Worm (Caenorhabditis elegans) whole organism, young adult: Measurements from ENCODE around the gene F26D11.12.

Source experiments
- B0035.1 ChIP-seq: sonication (generic microtip); optimal IDR thresholded peaks from 2 replicates; lab custom pipeline; 2016; ENCODE audit warnings: missing genetic modification characterization, mild to moderate bottlenecking, missing compliant biosample characterization, missing genotype, missing genetic modification reagents
- C06A6.2 ChIP-seq: fragments of 200-800 bp; sonication (Bioruptor generic); conservative IDR thresholded peaks from 2 replicates; pipeline ENCODE4 v1.3.6; 2022; ENCODE audit warnings: missing genetic modification characterization, missing compliant biosample characterization
- F10E7.11 ChIP-seq: sonication (generic microtip); optimal IDR thresholded peaks from 2 replicates; lab custom pipeline; 2017; ENCODE audit warnings: mild to moderate bottlenecking, missing genetic modification characterization, moderate library complexity, missing compliant biosample characterization
- F55B11.4 ChIP-seq: sonication (generic microtip); optimal IDR thresholded peaks from 2 replicates; lab custom pipeline; 2016; ENCODE audit warnings: missing compliant biosample characterization, missing genetic modification characterization, borderline replicate concordance; ENCODE audit not compliant: insufficient read depth
- F57A8.1 ChIP-seq: fragments of 200-800 bp; sonication (Bioruptor generic); optimal IDR thresholded peaks from 2 replicates; lab custom pipeline; 2018; ENCODE audit warnings: mild to moderate bottlenecking, missing genetic modification characterization, moderate library complexity, missing compliant biosample characterization
- K12H6.12 ChIP-seq: fragments of 200-800 bp; sonication (Bioruptor generic); optimal IDR thresholded peaks from 2 replicates; lab custom pipeline; 2018; ENCODE audit warnings: mild to moderate bottlenecking, missing genetic modification characterization, missing compliant biosample characterization
- T26A5.8 ChIP-seq: sonication (generic microtip); optimal IDR thresholded peaks from 2 replicates; lab custom pipeline; 2016; ENCODE audit warnings: missing genetic modification characterization, missing compliant biosample characterization
- Y56A3A.18 ChIP-seq: fragments of 200-800 bp; sonication (Bioruptor generic); IDR thresholded peaks from 2 replicates; pipeline ENCODE4 v1.3.6; 2022; ENCODE audit warnings: missing genetic modification reagents, missing genetic modification characterization, missing compliant biosample characterization
- akir-1 ChIP-seq: fragments of 200-800 bp; sonication (Bioruptor generic); optimal IDR thresholded peaks from 2 replicates; lab custom pipeline; 2018; ENCODE audit warnings: mild to moderate bottlenecking, missing genetic modification characterization, moderate library complexity, missing compliant biosample characterization
- atf-7 ChIP-seq: sonication (generic microtip); optimal IDR thresholded peaks from 2 replicates; lab custom pipeline; 2017; ENCODE audit warnings: mild to moderate bottlenecking, missing genetic modification characterization, missing compliant biosample characterization
- attf-5 ChIP-seq: fragments of 200-800 bp; sonication (Bioruptor generic); optimal IDR thresholded peaks from 2 replicates; lab custom pipeline; 2018; ENCODE audit warnings: mild to moderate bottlenecking, missing genetic modification characterization, missing compliant biosample characterization
- cebp-1 ChIP-seq, 2 experiments: fragments of 200-800 bp in 1 of 2; sonication (Bioruptor generic) in 1 of 2; sonication (generic microtip) in 1 of 2; IDR thresholded peaks in 1 of 2; optimal IDR thresholded peaks in 1 of 2; 2 replicates each; pipeline versions ENCODE4 v1.3.6 to Lab custom; 2017 to 2022; ENCODE audit warnings: missing compliant biosample characterization in 2 of 2, missing genetic modification characterization in 2 of 2, mild to moderate bottlenecking in 1 of 2, missing genetic modification reagents in 1 of 2, moderate library complexity in 1 of 2
- ceh-100 ChIP-seq: fragments of 200-800 bp; sonication (Bioruptor generic); IDR thresholded peaks from 2 replicates; pipeline ENCODE4 v1.3.6; 2022; ENCODE audit warnings: missing genetic modification reagents, missing genetic modification characterization, missing compliant biosample characterization
- ceh-27 ChIP-seq: fragments of 200-800 bp; sonication (Bioruptor generic); optimal IDR thresholded peaks from 2 replicates; lab custom pipeline; 2018; ENCODE audit warnings: mild to moderate bottlenecking, missing genetic modification characterization, moderate library complexity, missing compliant biosample characterization
- ceh-40 ChIP-seq: fragments of 200-800 bp; sonication (Bioruptor generic); IDR thresholded peaks from 2 replicates; pipeline ENCODE4 v1.3.6; 2022; ENCODE audit warnings: missing genetic modification characterization, missing compliant biosample characterization
- chd-7 ChIP-seq: sonication (generic microtip); optimal IDR thresholded peaks from 2 replicates; lab custom pipeline; 2016; ENCODE audit warnings: mild to moderate bottlenecking, missing genetic modification characterization, moderate library complexity, missing compliant biosample characterization
- dox-1 ChIP-seq: fragments of 200-800 bp; sonication (Bioruptor generic); IDR thresholded peaks from 2 replicates; pipeline ENCODE4 v1.3.6; 2022; ENCODE audit warnings: missing genetic modification reagents, missing genetic modification characterization, missing compliant biosample characterization
- dpl-1 ChIP-seq: fragments of 150-350 bp; optimal IDR thresholded peaks from 2 replicates; lab custom pipeline; 2014; ENCODE audit warnings: missing biosample characterization, missing genetic modification reagents, missing genetic modification characterization
- egl-44 ChIP-seq: fragments of 200-800 bp; sonication (Bioruptor generic); IDR thresholded peaks from 2 replicates; pipeline ENCODE4 v1.3.6; 2022; ENCODE audit warnings: missing genetic modification reagents, missing genetic modification characterization, missing compliant biosample characterization
- ekl-4 ChIP-seq: fragments of 200-800 bp; sonication (Bioruptor generic); IDR thresholded peaks from 2 replicates; pipeline ENCODE4 v1.3.6; 2022; ENCODE audit warnings: missing genetic modification reagents, missing genetic modification characterization, missing compliant biosample characterization
- fkh-3 ChIP-seq: sonication (generic microtip); optimal IDR thresholded peaks from 2 replicates; lab custom pipeline; 2016; ENCODE audit warnings: mild to moderate bottlenecking, missing genetic modification characterization, missing compliant biosample characterization
- hmg-1.2 ChIP-seq: fragments of 200-800 bp; sonication (Bioruptor generic); IDR thresholded peaks from 2 replicates; pipeline ENCODE4 v1.3.6; 2022; ENCODE audit warnings: missing genetic modification reagents, missing genetic modification characterization, missing compliant biosample characterization
- hrde-1 ChIP-seq: sonication (generic microtip); optimal IDR thresholded peaks from 2 replicates; lab custom pipeline; 2016; ENCODE audit warnings: missing genetic modification characterization, mild to moderate bottlenecking, missing compliant biosample characterization, moderate library complexity, missing genotype, missing genetic modification reagents, borderline replicate concordance
- hsf-1 ChIP-seq: fragments of 200-800 bp; sonication (Bioruptor generic); IDR thresholded peaks from 2 replicates; pipeline ENCODE4 v1.3.6; 2022; ENCODE audit warnings: missing genetic modification reagents, missing genetic modification characterization, missing compliant biosample characterization
- let-526 ChIP-seq: fragments of 200-800 bp; sonication (Bioruptor generic); IDR thresholded peaks from 2 replicates; pipeline ENCODE4 v1.3.6; 2022; ENCODE audit warnings: missing genetic modification reagents, missing genetic modification characterization, missing compliant biosample characterization
- lsl-1 ChIP-seq: fragments of 200-800 bp; sonication (Bioruptor generic); optimal IDR thresholded peaks from 2 replicates; lab custom pipeline; 2018; ENCODE audit warnings: mild to moderate bottlenecking, missing genetic modification characterization, moderate library complexity, missing compliant biosample characterization
- lsy-27 ChIP-seq: sonication (generic microtip); optimal IDR thresholded peaks from 2 replicates; lab custom pipeline; 2017; ENCODE audit warnings: missing genetic modification characterization, mild to moderate bottlenecking, missing compliant biosample characterization, antibody characterized with exemption, missing genotype, borderline replicate concordance; ENCODE audit not compliant: insufficient read depth
- madf-10 ChIP-seq: sonication (generic microtip); optimal IDR thresholded peaks from 2 replicates; lab custom pipeline; 2016; ENCODE audit warnings: mild to moderate bottlenecking, missing genetic modification characterization, missing compliant biosample characterization
- mcd-1 ChIP-seq: fragments of 200-800 bp; sonication (Bioruptor generic); IDR thresholded peaks from 2 replicates; pipeline ENCODE4 v1.3.6; 2022; ENCODE audit warnings: missing genetic modification reagents, missing genetic modification characterization, missing compliant biosample characterization
- nhr-120 ChIP-seq: fragments of 200-800 bp; sonication (Bioruptor generic); IDR thresholded peaks from 2 replicates; pipeline ENCODE4 v1.3.6; 2022; ENCODE audit warnings: missing genetic modification characterization, missing compliant biosample characterization
- nhr-179 ChIP-seq: sonication (generic microtip); optimal IDR thresholded peaks from 2 replicates; lab custom pipeline; 2016; ENCODE audit warnings: mild to moderate bottlenecking, missing genetic modification characterization, missing compliant biosample characterization
- nhr-80 ChIP-seq: sonication (generic microtip); optimal IDR thresholded peaks from 2 replicates; lab custom pipeline; 2016; ENCODE audit warnings: missing genetic modification characterization, missing compliant biosample characterization
- pbrm-1 ChIP-seq: fragments of 200-800 bp; sonication (Bioruptor generic); IDR thresholded peaks from 2 replicates; pipeline ENCODE4 v1.3.6; 2022; ENCODE audit warnings: missing genetic modification reagents, missing genetic modification characterization, missing compliant biosample characterization
- repo-1 ChIP-seq: sonication (generic microtip); optimal IDR thresholded peaks from 2 replicates; lab custom pipeline; 2017; ENCODE audit warnings: mild to moderate bottlenecking, missing genetic modification characterization, missing compliant biosample characterization
- snpc-4 ChIP-seq, 5 experiments: fragments of 150-350 bp in 1 of 5; sonication (generic microtip) in 4 of 5; optimal IDR thresholded peaks; 2 replicates each; lab custom pipeline; 2014 to 2018; ENCODE audit warnings: missing genetic modification characterization in 5 of 5, missing biosample characterization in 3 of 5, antibody characterized with exemption in 2 of 5, mild to moderate bottlenecking in 2 of 5, missing compliant biosample characterization in 2 of 5, missing genotype in 2 of 5, moderate library complexity in 2 of 5, missing genetic modification reagents in 1 of 5
- somi-1 ChIP-seq: fragments of 200-800 bp; sonication (Bioruptor generic); optimal IDR thresholded peaks from 2 replicates; lab custom pipeline; 2018; ENCODE audit warnings: mild to moderate bottlenecking, missing genetic modification characterization, missing compliant biosample characterization
- tlf-1 ChIP-seq: fragments of 200-800 bp; sonication (Bioruptor generic); optimal IDR thresholded peaks from 2 replicates; lab custom pipeline; 2018; ENCODE audit warnings: mild to moderate bottlenecking, missing genetic modification characterization, missing compliant biosample characterization
- unc-62 ChIP-seq: fragments of 150-350 bp; optimal IDR thresholded peaks from 2 replicates; lab custom pipeline; 2014; ENCODE audit warnings: missing biosample characterization, missing genetic modification reagents, missing genetic modification characterization
- xnd-1 ChIP-seq: sonication (generic microtip); optimal IDR thresholded peaks from 2 replicates; lab custom pipeline; 2016; ENCODE audit warnings: missing genotype, missing genetic modification reagents, missing genetic modification characterization, missing compliant biosample characterization
- zfh-2 ChIP-seq: fragments of 200-800 bp; sonication (Bioruptor generic); conservative IDR thresholded peaks from 2 replicates; pipeline ENCODE4 v1.3.6; 2022; ENCODE audit warnings: missing genetic modification reagents, missing genetic modification characterization, missing compliant biosample characterization
- ztf-22 ChIP-seq: fragments of 200-800 bp; sonication (Bioruptor generic); optimal IDR thresholded peaks from 2 replicates; lab custom pipeline; 2018; ENCODE audit warnings: mild to moderate bottlenecking, missing genetic modification characterization, moderate library complexity, missing compliant biosample characterization

Gene F26D11.12

DNA sequence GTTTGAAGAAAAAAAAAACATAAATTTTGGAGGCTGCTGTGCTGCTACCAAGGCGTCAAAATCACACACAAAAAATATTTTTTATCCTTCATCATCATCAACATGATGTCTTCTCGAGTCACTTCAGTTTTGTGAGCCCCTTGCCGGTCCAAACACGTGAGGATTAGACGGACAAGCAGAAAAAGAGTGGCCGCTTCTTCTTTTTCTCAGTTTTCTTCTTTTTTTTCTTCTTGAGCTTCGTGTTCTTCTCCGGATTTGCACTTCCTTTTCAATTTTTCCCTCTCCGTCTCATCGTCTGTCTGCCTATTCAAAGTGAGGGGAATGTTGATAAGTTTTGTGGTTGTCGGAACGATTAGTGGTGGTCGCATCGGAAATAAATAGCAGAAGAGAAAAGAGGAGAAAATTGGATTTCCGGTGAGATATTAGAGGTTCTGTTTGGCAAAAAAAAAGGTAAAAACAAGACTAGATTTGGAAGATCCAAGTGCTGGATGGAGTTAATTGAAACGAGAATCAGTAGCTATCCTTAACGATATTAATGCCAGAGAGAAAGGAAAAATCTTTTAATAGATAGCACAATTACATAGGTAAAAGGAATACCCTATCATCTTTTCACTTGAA lies 25.4 kb upstream of the F26D11.12 start (continued):
- TF ChIP-seq F10E7.11 (tag; lab: Kevin White, UChicago), result no peak
- TF ChIP-seq hmg-1.2, result no peak
- no peak for TF ChIP-seq ceh-40 (GFP tag; lab: Robert Waterston, UW)
- peak; percentile 56 for TF ChIP-seq zfh-2
- TF ChIP-seq B0035.1 (tag; lab: Kevin White, UChicago), result no peak
- TF ChIP-seq lsl-1 (GFP tag; lab: Kevin White, UChicago), result no peak
- TF ChIP-seq K12H6.12 (tag; lab: Kevin White, UChicago), result peak; percentile 10
- peak; percentile 20 for TF ChIP-seq somi-1 (GFP tag; lab: Kevin White, UChicago)
- TF ChIP-seq hrde-1 (tag; lab: Kevin White, UChicago), result no peak
- TF ChIP-seq lsy-27, result no peak
- TF ChIP-seq C06A6.2 (GFP tag; lab: Robert Waterston, UW), result no peak
- TF ChIP-seq atf-7 (tag; lab: Kevin White, UChicago), result no peak
- TF ChIP-seq nhr-179 (tag; lab: Kevin White, UChicago), result no peak
- no peak for TF ChIP-seq tlf-1 (GFP tag; lab: Kevin White, UChicago)

DNA sequence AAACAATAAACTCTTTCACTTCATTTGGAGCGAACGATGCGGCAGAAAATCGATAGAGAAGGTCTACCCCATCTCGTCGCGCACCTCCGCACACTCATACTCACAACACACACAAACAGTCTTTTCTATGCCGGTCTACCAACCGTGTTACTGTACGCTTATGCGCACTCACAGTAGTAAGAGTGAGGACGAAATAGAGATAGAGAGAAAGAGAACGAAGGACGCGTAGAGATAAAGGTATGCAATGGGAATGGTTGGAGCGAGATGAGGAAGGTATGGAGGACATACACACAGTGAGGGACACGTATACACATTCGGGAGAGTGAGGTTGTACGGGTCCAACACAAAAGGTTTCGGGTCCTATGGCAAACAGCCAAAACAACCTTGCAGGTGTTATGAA lies 23.7 kb upstream of the F26D11.12 start:
- TF ChIP-seq let-526 (GFP tag; lab: Robert Waterston, UW) (no peak), nhr-80 (tag; lab: Kevin White, UChicago) (peak; percentile 44), nhr-120 (no peak), attf-5 (GFP tag; lab: Kevin White, UChicago) (peak; percentile 62), xnd-1 (tag; lab: Kevin White, UChicago) (no peak), cebp-1 (GFP tag; IDR thresholded peaks at IDR 0.05; lab: Robert Waterston, UW) (no peak), cebp-1 (tag; optimal IDR thresholded peaks at IDR 0.05; lab: Kevin White, UChicago) (peak; percentile 44), dox-1 (peak; percentile 44; the same call in 1 of the 2 replicates), hmg-1.2 (peak; percentile 44; the same call in 1 of the 2 replicates), mcd-1 (GFP tag; lab: Robert Waterston, UW) (0 out of 2 replicates have a peak, but pooled peaks have one; percentile 22), snpc-4 (GFP tag; optimal IDR thresholded peaks at IDR 0.05; lab: Kevin White, UChicago) (no peak), snpc-4 (tag; optimal IDR thresholded peaks at IDR 0.05; lab: Kevin White, UChicago) (peak in 2 of 4 experiments; percentile 14 to 22), ceh-27 (GFP tag; lab: Kevin White, UChicago) (peak; percentile 49)

DNA sequence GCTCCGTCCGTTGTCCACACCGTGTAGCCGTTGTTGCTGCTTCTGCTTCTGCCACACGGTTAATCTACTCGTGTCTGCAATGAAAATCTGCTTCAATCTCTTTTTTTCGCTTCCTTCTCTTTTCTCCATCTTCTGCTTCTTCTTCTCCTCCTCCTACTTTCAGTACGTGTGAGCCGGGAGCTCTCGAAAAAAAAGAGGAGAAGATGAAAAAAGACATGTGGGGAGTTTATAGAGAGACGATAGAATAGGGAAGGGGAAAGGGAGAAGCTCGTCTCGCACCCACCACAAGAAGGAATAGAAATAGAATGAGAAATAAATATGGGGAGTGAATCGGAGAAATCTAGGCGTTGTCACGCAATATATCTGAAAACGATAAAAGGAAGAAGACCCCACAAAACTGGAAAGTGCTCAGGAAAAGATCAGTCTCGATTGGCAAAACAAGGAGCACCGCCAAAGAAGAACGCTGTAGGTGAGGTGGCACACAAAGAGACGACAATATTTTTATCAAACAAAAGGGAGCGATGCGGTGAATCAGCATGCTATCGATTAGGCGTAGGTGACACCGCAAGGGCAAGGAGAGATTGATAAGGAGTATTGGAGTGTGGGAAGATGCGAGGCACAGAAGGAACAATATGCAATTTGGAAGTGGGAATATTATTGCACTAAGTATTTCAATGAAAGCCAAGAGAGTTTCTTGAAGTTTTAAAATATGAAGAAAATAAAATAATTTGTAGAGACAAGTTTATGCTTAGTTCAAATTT lies 22.8 kb upstream of the F26D11.12 start, which contains the start of gene let-413:
Gene let-413 (minus strand): TSS at position 76 of the 761 bp plus-strand sequence.
- TF ChIP-seq zfh-2 (peak; percentile 15), hsf-1 (no peak), dpl-1 (GFP tag; lab: Kevin White, UChicago) (no peak), nhr-80 (tag; lab: Kevin White, UChicago) (peak; percentile 70), F57A8.1 (GFP tag; lab: Kevin White, UChicago) (no peak)

DNA sequence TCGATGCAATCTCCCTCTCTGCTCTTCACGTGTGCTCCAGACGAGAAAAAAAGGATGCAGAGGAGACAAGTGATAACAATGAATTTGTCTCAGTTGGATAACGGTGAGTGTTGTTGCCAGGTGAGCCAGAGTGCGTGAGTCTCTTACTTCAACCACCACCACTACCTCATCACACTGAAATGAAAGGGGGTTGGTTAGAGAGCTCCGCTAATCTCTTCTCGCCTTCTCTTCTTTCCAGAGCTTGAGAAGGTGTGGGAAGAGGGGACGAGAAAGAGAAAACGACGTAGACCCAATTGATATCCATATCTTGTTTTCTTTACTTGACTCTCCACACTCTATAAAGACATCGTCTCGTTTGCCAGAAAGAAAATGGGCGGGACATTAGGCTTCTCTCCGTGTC lies 16.3 kb upstream of the F26D11.12 start:
- TF ChIP-seq ceh-100 (GFP tag; lab: Robert Waterston, UW) (no peak), repo-1 (no peak), chd-7 (no peak), egl-44 (no peak), T26A5.8 (no peak), akir-1 (GFP tag; lab: Kevin White, UChicago) (no peak), F55B11.4 (tag; lab: Kevin White, UChicago) (no peak), cebp-1 (GFP tag; IDR thresholded peaks at IDR 0.05; lab: Robert Waterston, UW) (no peak), cebp-1 (tag; optimal IDR thresholded peaks at IDR 0.05; lab: Kevin White, UChicago) (no peak), madf-10 (no peak), ekl-4 (GFP tag; lab: Robert Waterston, UW) (no peak), ztf-22 (GFP tag; lab: Kevin White, UChicago) (no peak), Y56A3A.18 (GFP tag; lab: Robert Waterston, UW) (no peak), pbrm-1 (GFP tag; lab: Robert Waterston, UW) (no peak), unc-62 (no peak), fkh-3 (tag; lab: Kevin White, UChicago) (no peak), mcd-1 (GFP tag; lab: Robert Waterston, UW) (no peak)
- TF ChIP-seq, all 124 proteins: peak for 0
